Fruit fly (Drosophila melanogaster) S2 (cell line): Measurements from ENCODE around the gene CG44001.

Source experiments
- CG8478 ChIP-seq: fragments of >200 bp; optimal IDR thresholded peaks from 2 replicates; lab custom pipeline; 2018
- CTCF ChIP-seq, 2 experiments: fragments of >200 bp; optimal IDR thresholded peaks; 2 replicates each; lab custom pipeline; 2018

DNA sequence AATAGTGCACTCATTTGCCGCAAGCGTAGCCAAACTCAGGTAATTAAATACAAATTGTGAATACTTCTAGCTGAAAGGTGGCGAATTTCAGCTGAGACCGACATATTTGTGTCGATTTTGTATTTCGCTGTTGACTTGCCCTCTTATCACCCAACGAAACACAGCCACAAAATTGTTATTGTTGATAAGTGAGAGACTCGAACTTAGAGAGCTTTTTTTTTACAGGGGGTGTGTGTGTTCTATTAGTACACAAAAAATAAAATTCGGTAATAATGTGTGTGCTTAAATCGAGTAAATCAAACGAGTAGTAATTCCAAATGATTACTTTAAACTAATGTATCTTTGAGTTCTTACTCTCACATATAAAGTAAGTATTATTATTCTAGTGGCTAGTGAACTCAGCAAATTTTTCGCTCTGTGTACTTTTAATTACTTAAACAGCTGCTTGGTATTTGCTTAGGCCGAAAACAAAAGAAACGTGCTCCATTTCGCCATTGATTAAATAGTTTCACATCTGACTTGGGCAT is 17.9 kb downstream of the CG44001 start:
- TF ChIP-seq CG8478 (lab: Kevin White, UChicago) (no peak), CTCF (optimal IDR thresholded peaks at IDR 0.05; lab: Kevin White, UChicago) (no peak)
